Fruit fly (Drosophila melanogaster) whole organism, embryonic: Measurements from ENCODE around the gene pont.
A peak's percentile ranks its signal among the peaks of the same experiment; 100 is the strongest.

ENCODE experiments used
- Bgb ChIP-seq: fragments of 200-800 bp; sonication (Bioruptor generic); IDR thresholded peaks from 2 replicates; pipeline ENCODE4 v1.3.6; 2022; ENCODE audit warnings: missing biosample characterization, missing genetic modification characterization; ENCODE audit not compliant: partially characterized antibody
- BtbVII ChIP-seq: fragments of 200-800 bp; sonication (Bioruptor generic); optimal IDR thresholded peaks from 3 replicates; lab custom pipeline; 2017; ENCODE audit warnings: missing biosample characterization, mild to moderate bottlenecking, missing genetic modification characterization
- CG10543 ChIP-seq: fragments of 200-800 bp; sonication (Bioruptor generic); optimal IDR thresholded peaks from 3 replicates; lab custom pipeline; 2017; ENCODE audit warnings: missing biosample characterization, mild to moderate bottlenecking, missing genetic modification characterization, moderate library complexity
- CG10565 ChIP-seq: fragments of 200-800 bp; sonication (Bioruptor generic); optimal IDR thresholded peaks from 3 replicates; lab custom pipeline; 2016; ENCODE audit warnings: missing biosample characterization, mild to moderate bottlenecking, missing genetic modification characterization
- CG11093 ChIP-seq: fragments of 200-800 bp; sonication (Bioruptor generic); IDR thresholded peaks from 3 replicates; pipeline ENCODE4 v1.3.6; 2022; ENCODE audit warnings: missing biosample characterization, missing genetic modification characterization
- CG13123 ChIP-seq: fragments of 200-800 bp; sonication (Bioruptor generic); optimal IDR thresholded peaks from 2 replicates; lab custom pipeline; 2016; ENCODE audit warnings: missing biosample characterization, missing genetic modification characterization
- CG13424 ChIP-seq: fragments of 200-800 bp; sonication (Bioruptor generic); optimal IDR thresholded peaks from 2 replicates; lab custom pipeline; 2019; ENCODE audit warnings: missing biosample characterization, mild to moderate bottlenecking, missing genetic modification characterization, moderate library complexity
- CG13894 ChIP-seq: fragments of 200-800 bp; sonication (Bioruptor generic); optimal IDR thresholded peaks from 3 replicates; lab custom pipeline; 2018; ENCODE audit warnings: missing biosample characterization, mild to moderate bottlenecking, missing genetic modification characterization, moderate library complexity
- CG14710 ChIP-seq: fragments of 200-800 bp; sonication (Bioruptor generic); optimal IDR thresholded peaks from 3 replicates; lab custom pipeline; 2019; ENCODE audit warnings: missing biosample characterization, mild to moderate bottlenecking, missing genetic modification characterization, moderate library complexity
- CG14965 ChIP-seq: fragments of 200-800 bp; sonication (Bioruptor generic); optimal IDR thresholded peaks from 2 replicates; lab custom pipeline; 2016; ENCODE audit warnings: missing biosample characterization, missing genetic modification characterization, borderline replicate concordance
- CG16779 ChIP-seq: fragments of 200-800 bp; sonication (Bioruptor generic); IDR thresholded peaks from 2 replicates; pipeline ENCODE4 v1.3.6; 2022; ENCODE audit warnings: missing biosample characterization, missing genetic modification characterization
- CG16813 ChIP-seq: fragments of 200-800 bp; sonication (Bioruptor generic); IDR thresholded peaks from 3 replicates; pipeline ENCODE4 v1.3.6; 2022; ENCODE audit warnings: missing biosample characterization, missing genetic modification characterization; ENCODE audit not compliant: partially characterized antibody
- CG17612 ChIP-seq: fragments of 200-800 bp; sonication (Bioruptor generic); IDR thresholded peaks from 2 replicates; pipeline ENCODE4 v1.3.6; 2022; ENCODE audit warnings: missing biosample characterization, missing genetic modification characterization
- CG17829 ChIP-seq: fragments of 200-800 bp; optimal IDR thresholded peaks from 2 replicates; lab custom pipeline; 2019; ENCODE audit warnings: missing biosample characterization, mild to moderate bottlenecking, missing genetic modification characterization, moderate library complexity
- CG18764 ChIP-seq: fragments of 200-800 bp; sonication (Bioruptor generic); optimal IDR thresholded peaks from 3 replicates; lab custom pipeline; 2016; ENCODE audit warnings: missing biosample characterization, missing genetic modification characterization
- CG3065 ChIP-seq: fragments of 200-800 bp; sonication (Bioruptor generic); optimal IDR thresholded peaks from 2 replicates; lab custom pipeline; 2016; ENCODE audit warnings: missing biosample characterization, missing genetic modification characterization
- CG32767 ChIP-seq: fragments of 200-800 bp; sonication (Bioruptor generic); IDR thresholded peaks from 2 replicates; pipeline ENCODE4 v1.3.6; 2022; ENCODE audit warnings: missing biosample characterization, missing genetic modification characterization
- CG34376 ChIP-seq: fragments of 200-800 bp; sonication (Bioruptor generic); optimal IDR thresholded peaks from 2 replicates; lab custom pipeline; 2018; ENCODE audit warnings: missing biosample characterization, mild to moderate bottlenecking, missing genetic modification characterization
- CG42726 ChIP-seq: fragments of 200-800 bp; sonication (Bioruptor generic); IDR thresholded peaks from 2 replicates; pipeline ENCODE4 v1.3.6; 2022; ENCODE audit warnings: missing biosample characterization, missing genetic modification characterization; ENCODE audit not compliant: partially characterized antibody
- CG8290 ChIP-seq, 3 experiments: fragments of 200-800 bp; sonication (Bioruptor generic); optimal IDR thresholded peaks; 2 replicates each; lab custom pipeline; 2016 to 2019; ENCODE audit warnings: missing biosample characterization in 3 of 3, missing genetic modification characterization in 3 of 3, mild to moderate bottlenecking in 2 of 3, moderate library complexity in 1 of 3
- CG8478 ChIP-seq: fragments of >200 bp; optimal IDR thresholded peaks from 2 replicates; lab custom pipeline; 2018
- Dbx ChIP-seq: fragments of 200-800 bp; sonication (Bioruptor generic); IDR thresholded peaks from 3 replicates; pipeline ENCODE4 v1.3.6; 2022; ENCODE audit warnings: missing biosample characterization, missing genetic modification characterization
- Ets65A ChIP-seq: fragments of 200-800 bp; sonication (Bioruptor generic); peaks from one replicate; lab custom pipeline; 2016; ENCODE audit warnings: missing biosample characterization, missing genetic modification characterization
- Hmr ChIP-seq: fragments of 200-800 bp; sonication (Bioruptor generic); optimal IDR thresholded peaks from 3 replicates; lab custom pipeline; 2017; ENCODE audit warnings: mild to moderate bottlenecking, missing biosample characterization, missing genetic modification reagents, missing genetic modification characterization
- Hmx ChIP-seq: fragments of 200-800 bp; sonication (Bioruptor generic); optimal IDR thresholded peaks from 2 replicates; lab custom pipeline; 2016; ENCODE audit warnings: missing biosample characterization, missing genetic modification characterization
- Hr51 ChIP-seq, 2 experiments: fragments of 200-800 bp; sonication (Bioruptor generic); optimal IDR thresholded peaks; 2 replicates in 1 of 2; 3 replicates in 1 of 2; lab custom pipeline; 2016 to 2018; ENCODE audit warnings: missing biosample characterization in 2 of 2, missing genetic modification characterization in 2 of 2, mild to moderate bottlenecking in 1 of 2, moderate library complexity in 1 of 2
- Jarid2 ChIP-seq: fragments of 200-800 bp; sonication (Bioruptor generic); optimal IDR thresholded peaks from 3 replicates; lab custom pipeline; 2017; ENCODE audit warnings: mild to moderate bottlenecking, missing biosample characterization, missing genetic modification reagents, missing genetic modification characterization
- Med ChIP-seq: fragments of 200-800 bp; sonication (Bioruptor generic); peaks from one replicate; lab custom pipeline; 2016; ENCODE audit warnings: missing biosample characterization, missing genetic modification characterization, mild to moderate bottlenecking, inconsistent platforms, moderate library complexity
- NFAT ChIP-seq: fragments of 200-800 bp; sonication (Bioruptor generic); IDR thresholded peaks from 2 replicates; pipeline ENCODE4 v1.3.6; 2022; ENCODE audit warnings: missing biosample characterization, missing genetic modification characterization
- abd-A ChIP-seq: fragments of 200-800 bp; sonication (Bioruptor generic); optimal IDR thresholded peaks from 3 replicates; lab custom pipeline; 2019; ENCODE audit warnings: missing biosample characterization, mild to moderate bottlenecking, missing genetic modification characterization, moderate library complexity
- bbx ChIP-seq: fragments of 200-800 bp; sonication (Bioruptor generic); IDR thresholded peaks from 2 replicates; pipeline ENCODE4 v1.3.6; 2022; ENCODE audit warnings: missing biosample characterization, missing genetic modification characterization; ENCODE audit not compliant: partially characterized antibody
- chif ChIP-seq, 2 experiments: fragments of 200-800 bp; sonication (Bioruptor generic); optimal IDR thresholded peaks; 3 replicates each; lab custom pipeline; 2016; ENCODE audit warnings: missing biosample characterization in 2 of 2, missing genetic modification characterization in 2 of 2
- chinmo ChIP-seq: fragments of 200-800 bp; sonication (Bioruptor generic); IDR thresholded peaks from 4 replicates; pipeline ENCODE4 v1.3.6; 2022; ENCODE audit warnings: missing biosample characterization, missing genetic modification characterization; ENCODE audit not compliant: partially characterized antibody
- ewg ChIP-seq: fragments of 200-800 bp; sonication (Bioruptor generic); optimal IDR thresholded peaks from 3 replicates; lab custom pipeline; 2017; ENCODE audit warnings: mild to moderate bottlenecking, missing biosample characterization, missing genetic modification reagents, missing genetic modification characterization
- fru ChIP-seq: fragments of >200 bp; optimal IDR thresholded peaks from 2 replicates; lab custom pipeline; 2017
- pzg ChIP-seq: fragments of 200-800 bp; sonication (Bioruptor generic); optimal IDR thresholded peaks from 3 replicates; lab custom pipeline; 2018; ENCODE audit warnings: missing biosample characterization, mild to moderate bottlenecking, missing genetic modification characterization, moderate library complexity
- sens ChIP-seq: fragments of 200-800 bp; sonication (Bioruptor generic); peaks from one replicate; lab custom pipeline; 2016; ENCODE audit warnings: missing biosample characterization, missing genetic modification characterization
- sima ChIP-seq: fragments of 200-800 bp; sonication (Bioruptor generic); optimal IDR thresholded peaks from 2 replicates; lab custom pipeline; 2016; ENCODE audit warnings: missing biosample characterization, missing genetic modification characterization
- sug ChIP-seq: fragments of 200-800 bp; optimal IDR thresholded peaks from 2 replicates; lab custom pipeline; 2019; ENCODE audit warnings: missing biosample characterization, mild to moderate bottlenecking, missing genetic modification characterization, moderate library complexity
- tgo ChIP-seq: fragments of 200-800 bp; sonication (Bioruptor generic); IDR thresholded peaks from 3 replicates; pipeline ENCODE4 v1.3.6; 2022; ENCODE audit warnings: missing biosample characterization, missing genetic modification characterization
- toy ChIP-seq: fragments of 200-800 bp; sonication (Bioruptor generic); IDR thresholded peaks from 2 replicates; pipeline ENCODE4 v1.3.6; 2022; ENCODE audit warnings: missing biosample characterization, missing genetic modification characterization
- tup ChIP-seq: fragments of 200-800 bp; sonication (Bioruptor generic); optimal IDR thresholded peaks from 2 replicates; lab custom pipeline; 2016; ENCODE audit warnings: missing biosample characterization, mild to moderate bottlenecking, missing genetic modification characterization, moderate library complexity
- twi ChIP-seq: fragments of 200-800 bp; optimal IDR thresholded peaks from 2 replicates; lab custom pipeline; 2019; ENCODE audit warnings: missing biosample characterization, mild to moderate bottlenecking, missing genetic modification characterization, moderate library complexity
- tx ChIP-seq: fragments of 200-800 bp; sonication (Bioruptor generic); optimal IDR thresholded peaks from 2 replicates; lab custom pipeline; 2016; ENCODE audit warnings: missing biosample characterization, missing genetic modification characterization
- unc-4 ChIP-seq: fragments of 200-800 bp; sonication (Bioruptor generic); IDR thresholded peaks from 2 replicates; pipeline ENCODE4 v1.3.6; 2022; ENCODE audit warnings: missing biosample characterization, missing genetic modification characterization; ENCODE audit not compliant: partially characterized antibody
- vnd ChIP-seq: fragments of 200-800 bp; sonication (Bioruptor generic); IDR thresholded peaks from 3 replicates; pipeline ENCODE4 v1.3.6; 2022; ENCODE audit warnings: missing biosample characterization, missing genetic modification characterization; ENCODE audit not compliant: partially characterized antibody
- zf30C ChIP-seq: fragments of 200-800 bp; sonication (Bioruptor generic); optimal IDR thresholded peaks from 3 replicates; lab custom pipeline; 2018; ENCODE audit warnings: missing biosample characterization, mild to moderate bottlenecking, missing genetic modification characterization

The pont gene

DNA sequence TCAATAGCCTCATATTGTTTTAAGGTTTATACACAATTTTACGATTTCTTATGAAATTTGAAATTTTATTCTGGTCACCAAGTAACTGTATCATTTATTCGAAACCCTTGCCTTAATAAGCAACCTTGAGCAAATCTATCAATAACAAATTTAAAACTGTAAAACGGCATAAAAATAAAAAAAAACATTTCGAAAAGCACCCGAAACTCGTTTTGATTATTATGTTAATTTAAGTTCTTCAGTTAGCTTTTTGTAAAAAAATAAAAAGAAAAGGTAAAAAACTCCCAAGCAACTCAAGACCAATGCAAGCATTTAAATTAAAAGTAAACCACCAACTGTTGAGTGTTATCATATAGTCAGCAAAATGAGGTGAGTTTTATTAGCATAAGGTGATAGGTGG is 36.5 kb upstream of the pont start, which contains the start of gene CG42795:
Gene CG42795 (plus strand): TSS at position 301 of the 400 bp plus-strand sequence.
- TF ChIP-seq BtbVII (GFP tag; lab: Kevin White, UChicago) (no peak), CG14710 (tag; lab: Kevin White, UChicago) (no peak), toy (GFP tag; lab: Robert Waterston, UW) (no peak), vnd (GFP tag; lab: Robert Waterston, UW) (no peak), tup (no peak), tx (no peak), CG8290 (GFP tag; optimal IDR thresholded peaks at IDR 0.05; lab: Kevin White, UChicago) (no peak), CG8290 (tag; optimal IDR thresholded peaks at IDR 0.05; lab: Kevin White, UChicago) (no peak), fru (lab: Kevin White, UChicago) (no peak), bbx (no peak), CG18764 (GFP tag; lab: Kevin White, UChicago) (no peak), CG10565 (GFP tag; lab: Kevin White, UChicago) (no peak), CG11093 (no peak), sima (GFP tag; lab: Kevin White, UChicago) (no peak), CG17829 (no peak), chif (GFP tag; optimal IDR thresholded peaks at IDR 0.05; lab: Kevin White, UChicago) (no peak), CG17612 (GFP tag; lab: Robert Waterston, UW) (no peak), twi (tag; lab: Kevin White, UChicago) (no peak), tgo (no peak), CG14965 (GFP tag; lab: Kevin White, UChicago) (no peak)

dm6 chr3R:10226132-10227023 is 35.5 kb upstream of the pont start:
- TF ChIP-seq Ets65A (GFP tag; lab: Kevin White, UChicago) = peak; percentile 90
- peak; percentile 17 for TF ChIP-seq CG10543 (GFP tag; lab: Kevin White, UChicago)
- no peak for TF ChIP-seq CG13123 (GFP tag; lab: Kevin White, UChicago)
- peak; percentile 25 for TF ChIP-seq sens (GFP tag; lab: Kevin White, UChicago)
- TF ChIP-seq CG34376 = no peak
- TF ChIP-seq NFAT (GFP tag; lab: Robert Waterston, UW) = 0 out of 2 replicates have a peak, but pooled peaks have one; percentile 11
- TF ChIP-seq CG32767 (GFP tag; lab: Robert Waterston, UW) = no peak
- TF ChIP-seq CG3065 (GFP tag; lab: Kevin White, UChicago) = no peak
- peak; percentile 59 for TF ChIP-seq CG8478 (lab: Kevin White, UChicago)
- TF ChIP-seq CG13424 (tag; lab: Kevin White, UChicago) = no peak
- peak; percentile 38; the same call in 1 of the 2 replicates for TF ChIP-seq Bgb (GFP tag; lab: Robert Waterston, UW)
- no peak for TF ChIP-seq CG16813 (GFP tag; lab: Robert Waterston, UW)
- TF ChIP-seq Jarid2 (GFP tag; lab: Kevin White, UChicago) = peak; percentile 40
- peak; percentile 29 for TF ChIP-seq Hmr (GFP tag; lab: Kevin White, UChicago)
- 0 out of 4 replicates have a peak, but pooled peaks have one; percentile 62 for TF ChIP-seq chinmo (GFP tag; lab: Robert Waterston, UW)
- TF ChIP-seq unc-4 (GFP tag; lab: Robert Waterston, UW) = 0 out of 2 replicates have a peak, but pooled peaks have one; percentile 20
- no peak for TF ChIP-seq Hmx (GFP tag; lab: Kevin White, UChicago)
- peak; percentile 18 for TF ChIP-seq CG13894 (tag; lab: Kevin White, UChicago)
- TF ChIP-seq abd-A (tag; lab: Kevin White, UChicago) = peak; percentile 70
- no peak for TF ChIP-seq sug
- TF ChIP-seq CG16779 (GFP tag; lab: Robert Waterston, UW) = peak; percentile 73
- peak; percentile 33 for TF ChIP-seq zf30C (GFP tag; lab: Kevin White, UChicago)
- TF ChIP-seq Med (GFP tag; lab: Kevin White, UChicago) = peak; percentile 62
- TF ChIP-seq ewg (GFP tag; lab: Kevin White, UChicago) = peak; percentile 98
- TF ChIP-seq Hr51 (GFP tag; optimal IDR thresholded peaks at IDR 0.05; lab: Kevin White, UChicago) = peak in 1 of 2 experiments; percentile 19
- peak; percentile 40; the same call in 1 of the 3 replicates for TF ChIP-seq Dbx
- TF ChIP-seq pzg (GFP tag; lab: Kevin White, UChicago) = peak; percentile 4
- 0 out of 2 replicates have a peak, but pooled peaks have one; percentile 17 for TF ChIP-seq CG42726 (GFP tag; lab: Robert Waterston, UW)
